Fruit fly (Drosophila melanogaster): ENCODE measurements around the gene RpL36.

RpL36 gene

dm6 chrX:581825-582224 is 47.5 kb downstream of the RpL36 start, which contains the start of gene vnd:
vnd (plus strand) TSS chrX:582121.
- no peak for TF ChIP-seq CG17801 (GFP tag; optimal IDR thresholded peaks at IDR 0.05; ENCODE audit: partially characterized antibody)

DNA sequence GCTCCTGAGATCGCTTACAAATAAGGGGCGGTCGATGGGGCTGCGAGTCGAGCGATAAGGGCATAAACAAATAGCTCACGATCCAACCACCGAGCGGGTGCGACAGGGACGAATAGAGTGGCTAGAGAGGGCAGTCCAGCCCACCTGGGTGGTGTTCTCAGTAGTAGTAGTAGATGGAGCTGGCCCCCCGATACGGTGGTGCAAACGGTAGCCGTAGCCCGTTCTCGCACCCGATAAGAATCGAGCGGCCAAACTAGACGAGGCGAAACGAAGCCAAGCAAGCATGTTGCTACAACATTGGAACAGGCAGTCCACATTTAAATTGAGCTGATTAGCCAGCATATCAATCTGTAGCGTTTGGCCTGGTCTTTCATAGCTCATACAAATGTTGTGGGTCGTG is 48.6 kb downstream of the RpL36 start:
- TF ChIP-seq CG17801 (GFP tag; optimal IDR thresholded peaks at IDR 0.05; ENCODE audit: partially characterized antibody): no peak
